ENCODE assay signal across 1 fruit fly cellular context in the genomic region with DNA sequence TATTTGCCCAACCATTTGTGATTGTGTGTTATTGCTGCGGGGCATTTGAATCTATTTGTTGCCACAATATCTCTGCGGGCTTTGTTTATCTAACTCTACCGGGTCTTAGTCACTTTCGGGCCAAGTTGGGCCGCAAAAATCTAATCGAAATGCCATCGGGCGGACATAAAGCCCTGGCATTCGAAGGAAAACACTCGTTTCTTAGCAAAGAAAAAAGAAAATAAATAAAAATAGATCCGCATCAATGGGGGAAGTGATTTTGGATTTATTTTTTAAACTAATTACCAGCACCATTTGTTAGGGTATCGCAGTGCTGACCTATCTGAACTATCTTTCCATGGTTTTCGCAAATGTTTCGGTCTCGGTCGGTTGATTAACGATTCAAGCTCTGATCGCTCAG.
TF ChIP-seq lines count a peak whose summit lies in the region.

No protein-coding gene starts in this region.

TF ChIP-seq in whole organism, embryonic, 481 proteins besides CTCF, POLR2A, EP300 and RAD21 (continued from another document):
- TF ChIP-seq Atf6 (GFP tag; IDR thresholded peaks at IDR 0.05; lab: Robert Waterston, UW) (peak; percentile 30; the same call in 1 of the 2 replicates), sob (GFP tag; IDR thresholded peaks at IDR 0.05; lab: Robert Waterston, UW) (0 out of 2 replicates have a peak, but pooled peaks have one; percentile 26), chinmo (GFP tag; IDR thresholded peaks at IDR 0.05; lab: Robert Waterston, UW; ENCODE audit: partially characterized antibody) (0 out of 4 replicates have a peak, but pooled peaks have one; percentile 34), dysf (GFP tag; IDR thresholded peaks at IDR 0.05; lab: Robert Waterston, UW) (peak; percentile 47; the same call in 1 of the 3 replicates), Nf-YC (tag; optimal IDR thresholded peaks at IDR 0.05; lab: Kevin White, UChicago) (no peak)
TF ChIP-seq in whole organism, embryonic: peak in this region for 21.
